Worm (Caenorhabditis elegans): ENCODE measurements around the gene Y57G11A.2.
A peak's percentile ranks its signal among the peaks of the same experiment; 100 is the strongest.

Y57G11A.2 gene

ce11 chrIV:14523568-14523967 is 4.2 kb upstream of the Y57G11A.2 start, which contains the start of gene srh-63:
Gene srh-63 (plus strand): TSS chrIV:14523868.
- TF ChIP-seq lag-1 (GFP tag; IDR thresholded peaks at IDR 0.05) (no peak), mes-4 (tag; optimal IDR thresholded peaks at IDR 0.05) (no peak), efl-1 (GFP tag; optimal IDR thresholded peaks at IDR 0.05) (no peak), lir-1 (GFP tag; conservative IDR thresholded peaks at IDR 0.05) (no peak), hrde-1 (tag; optimal IDR thresholded peaks at IDR 0.05; ENCODE audit: borderline replicate concordance) (no peak), madf-6 (GFP tag; IDR thresholded peaks at IDR 0.05) (no peak)

- TF ChIP-seq cebp-2 (GFP tag; IDR thresholded peaks at IDR 0.05) (0 out of 2 replicates have a peak, but pooled peaks have one; percentile 49), attf-6 (GFP tag; IDR thresholded peaks at IDR 0.05) (0 out of 2 replicates have a peak, but pooled peaks have one; percentile 12), rpc-1 (optimal IDR thresholded peaks at IDR 0.05) (no peak), rpc-1 (tag; optimal IDR thresholded peaks at IDR 0.05) (peak; percentile 37), pha-4 (tag; optimal IDR thresholded peaks at IDR 0.05) (no peak), snpc-4 (GFP tag; optimal IDR thresholded peaks at IDR 0.05) (no peak), snpc-4 (tag; optimal IDR thresholded peaks at IDR 0.05) (peak in 1 of 4 experiments; percentile 74), F52B5.7 (tag; optimal IDR thresholded peaks at IDR 0.05) (no peak), dpl-1 (GFP tag; optimal IDR thresholded peaks at IDR 0.05) (no peak), ets-4 (GFP tag; optimal IDR thresholded peaks at IDR 0.05) (no peak), madf-8 (GFP tag; conservative IDR thresholded peaks at IDR 0.05) (no peak)
Measured at ce11 chrIV:14515162-14515561, 4.2 kb downstream of the Y57G11A.2 start.

ce11 chrIV:14512405-14512804 is 6.9 kb downstream of the Y57G11A.2 start, which contains the start of gene Y57G11A.5:
Gene Y57G11A.5 (minus strand): TSS chrIV:14512505.
- TF ChIP-seq ceh-79 (tag; optimal IDR thresholded peaks at IDR 0.05) (no peak), ztf-28 (GFP tag; IDR thresholded peaks at IDR 0.05) (no peak)

ce11 chrIV:14510344-14510793 is 9.0 kb downstream of the Y57G11A.2 start:
- peak; percentile 84 for TF ChIP-seq attf-6 (GFP tag; IDR thresholded peaks at IDR 0.05)
- TF ChIP-seq snpc-1.1 (tag; optimal IDR thresholded peaks at IDR 0.05; ENCODE audit: insufficient read depth), result peak; percentile 13
- peak; percentile 25 for TF ChIP-seq snpc-4 (GFP tag; optimal IDR thresholded peaks at IDR 0.05)
- TF ChIP-seq snpc-4 (tag; optimal IDR thresholded peaks at IDR 0.05), result peak in 3 of 4 experiments; percentile 59 to 96 (median 65)

- no peak for TF ChIP-seq madf-6 (GFP tag; IDR thresholded peaks at IDR 0.05)
- no peak for TF ChIP-seq die-1 (tag; optimal IDR thresholded peaks at IDR 0.05)
- TF ChIP-seq attf-6 (GFP tag; IDR thresholded peaks at IDR 0.05), result no peak
- TF ChIP-seq aptf-3 (GFP tag; IDR thresholded peaks at IDR 0.05), result no peak
- no peak for TF ChIP-seq cebp-1 (GFP tag; IDR thresholded peaks at IDR 0.05)
- no peak for TF ChIP-seq cebp-1 (tag; optimal IDR thresholded peaks at IDR 0.05)
- TF ChIP-seq snpc-4 (GFP tag; optimal IDR thresholded peaks at IDR 0.05), result no peak
- TF ChIP-seq snpc-4 (tag; optimal IDR thresholded peaks at IDR 0.05), result no peak
- TF ChIP-seq lin-26 (GFP tag; IDR thresholded peaks at IDR 0.05), result no peak
- no peak for TF ChIP-seq egl-18 (GFP tag; IDR thresholded peaks at IDR 0.05)
- no peak for TF ChIP-seq hlh-12 (tag; optimal IDR thresholded peaks at IDR 0.05)
- TF ChIP-seq ztf-6 (GFP tag; IDR thresholded peaks at IDR 0.05), result no peak
- TF ChIP-seq tbx-9 (tag; optimal IDR thresholded peaks at IDR 0.05; ENCODE audit: borderline replicate concordance), result no peak
- TF ChIP-seq sptf-2 (GFP tag; optimal IDR thresholded peaks at IDR 0.05), result no peak
- TF ChIP-seq snpc-3.4 (tag; optimal IDR thresholded peaks at IDR 0.05), result no peak
- no peak for TF ChIP-seq him-1 (tag; optimal IDR thresholded peaks at IDR 0.05)
- TF ChIP-seq egrh-3 (GFP tag; IDR thresholded peaks at IDR 0.05), result no peak
- no peak for TF ChIP-seq zim-3 (tag; optimal IDR thresholded peaks at IDR 0.05)
- TF ChIP-seq dox-1 (GFP tag; IDR thresholded peaks at IDR 0.05), result no peak
- no peak for TF ChIP-seq hsf-1 (GFP tag; IDR thresholded peaks at IDR 0.05)
Measured at ce11 chrIV:14506995-14507394, 12.3 kb downstream of the Y57G11A.2 start.

Data from whole organism, young adult.